Fruit fly (Drosophila melanogaster) whole organism, embryonic: ENCODE measurements around the gene CG31431.

ENCODE experiments used
- CG15514 ChIP-seq: fragments of 200-800 bp; sonication (Bioruptor generic); optimal IDR thresholded peaks from 3 replicates; lab custom pipeline; 2017; ENCODE audit warnings: missing biosample characterization, missing genetic modification characterization, mild to moderate bottlenecking, moderate library complexity, missing genetic modification reagents
- Mrtf ChIP-seq: fragments of 200-800 bp; sonication (Bioruptor generic); IDR thresholded peaks from 3 replicates; pipeline ENCODE4 v1.3.6; 2022; ENCODE audit warnings: missing biosample characterization, missing genetic modification characterization
- pb ChIP-seq: fragments of 200-800 bp; sonication (Bioruptor generic); optimal IDR thresholded peaks from 3 replicates; lab custom pipeline; 2016; ENCODE audit warnings: missing biosample characterization, missing genetic modification characterization

DNA sequence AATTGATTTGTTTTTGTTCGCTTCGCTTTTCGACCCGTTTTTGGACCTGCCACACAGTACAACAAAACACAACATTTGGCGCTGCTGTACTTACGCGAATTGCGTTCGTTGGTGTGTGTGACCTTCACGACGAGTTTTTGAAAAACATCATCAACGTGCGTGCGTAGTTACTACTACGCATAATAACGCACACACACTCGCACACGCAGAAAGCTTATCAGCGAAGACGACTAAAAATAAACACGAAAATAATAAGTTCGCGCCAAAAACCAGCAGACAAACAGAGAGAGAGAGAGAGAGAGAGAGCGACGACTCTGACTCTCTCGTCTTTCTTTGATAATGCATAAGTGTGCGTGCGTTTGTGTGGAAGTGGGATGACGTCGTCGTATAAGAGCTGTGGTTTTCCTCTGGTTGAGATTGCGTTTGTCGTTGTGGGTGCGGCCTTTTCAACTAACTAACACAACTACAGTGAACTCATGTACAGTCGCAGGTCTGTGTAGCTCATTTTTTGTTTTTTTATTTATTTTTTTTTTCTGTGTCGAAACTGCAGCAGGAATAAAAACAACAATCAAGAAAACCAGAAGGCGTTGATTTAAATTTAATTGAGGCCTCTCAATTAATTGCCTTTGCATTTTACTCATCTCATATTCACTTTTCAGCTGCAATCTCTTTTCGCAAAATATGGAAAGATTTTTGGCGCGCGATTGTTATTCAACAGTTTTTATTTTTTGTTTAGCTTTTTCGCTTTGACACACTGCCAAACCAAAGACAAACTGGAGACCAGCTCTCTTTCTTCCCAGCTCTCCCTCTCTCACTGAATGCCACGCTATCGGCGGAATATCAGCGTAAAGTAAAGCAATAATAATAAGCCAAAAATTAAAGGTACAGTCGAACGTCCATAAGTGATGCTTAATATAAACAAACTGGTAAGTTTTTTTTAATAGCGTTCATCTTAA lies 16.6 kb upstream of the CG31431 start:
- no peak for TF ChIP-seq Mrtf (GFP tag; lab: Robert Waterston, UW)
- no peak for TF ChIP-seq pb (GFP tag; lab: Kevin White, UChicago)
- TF ChIP-seq CG15514 (GFP tag; lab: Kevin White, UChicago) = no peak
